Worm (Caenorhabditis elegans): ENCODE measurements around the gene W01B6.4.

- TF ChIP-seq bed-3 (GFP tag; optimal IDR thresholded peaks at IDR 0.05): no peak
- TF ChIP-seq drap-1 (GFP tag; optimal IDR thresholded peaks at IDR 0.05): no peak
- no peak for TF ChIP-seq sem-2 (GFP tag; optimal IDR thresholded peaks at IDR 0.05)
- no peak for TF ChIP-seq lsy-2 (tag; optimal IDR thresholded peaks at IDR 0.05)
- TF ChIP-seq sptf-1 (tag; optimal IDR thresholded peaks at IDR 0.05): no peak
- no peak for TF ChIP-seq ces-1 (GFP tag; optimal IDR thresholded peaks at IDR 0.05)
- TF ChIP-seq elt-3 (tag; optimal IDR thresholded peaks at IDR 0.05): no peak
- no peak for TF ChIP-seq nhr-76 (tag; optimal IDR thresholded peaks at IDR 0.05)
- TF ChIP-seq elt-1 (tag; optimal IDR thresholded peaks at IDR 0.05; ENCODE audit: borderline replicate concordance, insufficient read depth): no peak
- TF ChIP-seq nhr-28 (tag; optimal IDR thresholded peaks at IDR 0.05): no peak
- no peak for TF ChIP-seq pha-4 (tag; optimal IDR thresholded peaks at IDR 0.05)
- no peak for TF ChIP-seq lin-13 (tag; optimal IDR thresholded peaks at IDR 0.05)
Observed at ce11 chrIV:10046005-10046404, 29.3 kb upstream of the W01B6.4 start.

Data from whole organism, mixed stage, embryonic.